Worm (Caenorhabditis elegans): ENCODE results near the gene F31F6.1.

DNA sequence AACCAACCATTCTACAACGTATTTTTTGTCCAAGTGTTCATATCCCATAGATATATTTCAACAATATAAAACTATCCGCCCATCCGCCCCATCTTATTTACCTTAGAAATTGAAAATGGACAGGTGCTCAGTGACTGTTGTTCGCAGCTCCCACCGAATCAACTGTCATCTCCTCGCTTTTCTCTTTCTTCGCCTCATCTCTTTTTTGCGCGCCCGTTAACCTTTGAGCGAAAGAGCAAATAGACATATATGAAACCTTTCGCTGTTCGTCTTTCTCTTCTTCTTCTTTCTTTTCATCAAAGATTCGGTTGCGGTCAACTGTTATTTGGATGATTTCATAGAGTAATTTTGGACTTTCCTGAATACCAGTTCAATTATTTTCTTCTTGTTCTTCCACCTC lies 7.6 kb upstream of the F31F6.1 start, which contains the start of gene sssh-1:
- no peak for TF ChIP-seq ama-1 (optimal IDR thresholded peaks at IDR 0.05)
- no peak for TF ChIP-seq ceh-36 (tag; optimal IDR thresholded peaks at IDR 0.05)
- no peak for TF ChIP-seq pes-1 (GFP tag; IDR thresholded peaks at IDR 0.05)
- no peak for TF ChIP-seq sea-1 (GFP tag; conservative IDR thresholded peaks at IDR 0.05)
- TF ChIP-seq ceh-13 (GFP tag; optimal IDR thresholded peaks at IDR 0.05) = no peak
